Fruit fly (Drosophila melanogaster) whole organism, embryonic: ENCODE results near the gene Exn.

ENCODE experiments used
- Bgb ChIP-seq: fragments of 200-800 bp; sonication (Bioruptor generic); IDR thresholded peaks from 2 replicates; pipeline ENCODE4 v1.3.6; 2022; ENCODE audit warnings: missing biosample characterization, missing genetic modification characterization; ENCODE audit not compliant: partially characterized antibody
- C15 ChIP-seq: fragments of 200-800 bp; sonication (Bioruptor generic); IDR thresholded peaks from 3 replicates; pipeline ENCODE4 v1.3.6; 2022; ENCODE audit warnings: missing biosample characterization, missing genetic modification characterization
- CG10543 ChIP-seq: fragments of 200-800 bp; sonication (Bioruptor generic); optimal IDR thresholded peaks from 3 replicates; lab custom pipeline; 2017; ENCODE audit warnings: missing biosample characterization, mild to moderate bottlenecking, missing genetic modification characterization, moderate library complexity
- CG10979 ChIP-seq: fragments of 200-800 bp; sonication (Bioruptor generic); optimal IDR thresholded peaks from 2 replicates; lab custom pipeline; 2018; ENCODE audit warnings: missing biosample characterization, mild to moderate bottlenecking, missing genetic modification characterization, moderate library complexity
- CG11696 ChIP-seq: fragments of 200-800 bp; sonication (Bioruptor generic); IDR thresholded peaks from 2 replicates; pipeline ENCODE4 v1.3.6; 2022; ENCODE audit warnings: missing biosample characterization, missing genetic modification characterization
- CG12071 ChIP-seq: fragments of 200-800 bp; sonication (Bioruptor generic); optimal IDR thresholded peaks from 3 replicates; lab custom pipeline; 2018; ENCODE audit warnings: missing biosample characterization, mild to moderate bottlenecking, missing genetic modification characterization
- CG1233 ChIP-seq: fragments of 200-800 bp; sonication (Bioruptor generic); optimal IDR thresholded peaks from 4 replicates; lab custom pipeline; 2018; ENCODE audit warnings: missing biosample characterization, mild to moderate bottlenecking, missing genetic modification characterization
- CG13424 ChIP-seq: fragments of 200-800 bp; sonication (Bioruptor generic); optimal IDR thresholded peaks from 2 replicates; lab custom pipeline; 2019; ENCODE audit warnings: missing biosample characterization, mild to moderate bottlenecking, missing genetic modification characterization, moderate library complexity
- CG16813 ChIP-seq: fragments of 200-800 bp; sonication (Bioruptor generic); IDR thresholded peaks from 3 replicates; pipeline ENCODE4 v1.3.6; 2022; ENCODE audit warnings: missing biosample characterization, missing genetic modification characterization; ENCODE audit not compliant: partially characterized antibody
- CG1792 ChIP-seq: fragments of 200-800 bp; sonication (Bioruptor generic); optimal IDR thresholded peaks from 2 replicates; lab custom pipeline; 2016; ENCODE audit warnings: missing biosample characterization, missing genetic modification characterization
- CG18262 ChIP-seq: fragments of 200-800 bp; optimal IDR thresholded peaks from 3 replicates; lab custom pipeline; 2019; ENCODE audit warnings: missing biosample characterization, mild to moderate bottlenecking, missing genetic modification characterization, moderate library complexity
- CG18476 ChIP-seq: fragments of 200-800 bp; sonication (Bioruptor generic); optimal IDR thresholded peaks from 2 replicates; lab custom pipeline; 2016; ENCODE audit warnings: missing biosample characterization, mild to moderate bottlenecking, missing genetic modification characterization
- CG18599 ChIP-seq: fragments of 200-800 bp; sonication (Bioruptor generic); optimal IDR thresholded peaks from 3 replicates; lab custom pipeline; 2017; ENCODE audit warnings: missing biosample characterization, missing genetic modification characterization, mild to moderate bottlenecking, moderate library complexity, missing genetic modification reagents
- CG3065 ChIP-seq: fragments of 200-800 bp; sonication (Bioruptor generic); optimal IDR thresholded peaks from 2 replicates; lab custom pipeline; 2016; ENCODE audit warnings: missing biosample characterization, missing genetic modification characterization
- CG31388 ChIP-seq: fragments of 200-800 bp; sonication (Bioruptor generic); optimal IDR thresholded peaks from 2 replicates; lab custom pipeline; 2016; ENCODE audit warnings: missing biosample characterization, missing genetic modification characterization
- CG7839 ChIP-seq: fragments of 200-800 bp; sonication (Bioruptor generic); optimal IDR thresholded peaks from 3 replicates; lab custom pipeline; 2018; ENCODE audit warnings: missing biosample characterization, mild to moderate bottlenecking, missing genetic modification characterization, moderate library complexity
- CG8478 ChIP-seq: fragments of >200 bp; optimal IDR thresholded peaks from 2 replicates; lab custom pipeline; 2018
- CTCF ChIP-seq: fragments of 200-800 bp; sonication (Bioruptor generic); optimal IDR thresholded peaks from 2 replicates; lab custom pipeline; 2017; ENCODE audit warnings: missing biosample characterization, mild to moderate bottlenecking, missing genetic modification characterization, moderate library complexity
- Dll ChIP-seq: fragments of 200-800 bp; sonication (Bioruptor generic); IDR thresholded peaks from 4 replicates; pipeline ENCODE4 v1.3.6; 2022; ENCODE audit warnings: missing biosample characterization, missing genetic modification characterization; ENCODE audit not compliant: partially characterized antibody
- GATAe ChIP-seq: fragments of 200-800 bp; sonication (Bioruptor generic); conservative IDR thresholded peaks from 2 replicates; pipeline ENCODE4 v1.3.6; 2022; ENCODE audit warnings: missing biosample characterization, missing genetic modification characterization
- HmgD ChIP-seq: fragments of 200-800 bp; sonication (Bioruptor generic); optimal IDR thresholded peaks from 3 replicates; lab custom pipeline; 2016; ENCODE audit warnings: missing biosample characterization, missing genetic modification characterization
- HmgZ ChIP-seq: fragments of 200-800 bp; sonication (Bioruptor generic); optimal IDR thresholded peaks from 2 replicates; lab custom pipeline; 2018; ENCODE audit warnings: missing biosample characterization, mild to moderate bottlenecking, missing genetic modification characterization
- NC2α ChIP-seq: fragments of 200-800 bp; sonication (Bioruptor generic); optimal IDR thresholded peaks from 2 replicates; lab custom pipeline; 2016; ENCODE audit warnings: missing biosample characterization, missing genetic modification characterization
- Nf-YB ChIP-seq: fragments of 200-800 bp; sonication (Bioruptor generic); optimal IDR thresholded peaks from 3 replicates; lab custom pipeline; 2019; ENCODE audit warnings: missing biosample characterization, mild to moderate bottlenecking, missing genetic modification characterization, moderate library complexity
- Sin3A ChIP-seq: fragments of >200 bp; optimal IDR thresholded peaks from 2 replicates; lab custom pipeline; 2018
- TFAM ChIP-seq: fragments of 200-800 bp; sonication (Bioruptor generic); optimal IDR thresholded peaks from 2 replicates; lab custom pipeline; 2017; ENCODE audit warnings: missing biosample characterization, missing genetic modification characterization, inconsistent platforms
- Trl ChIP-seq, 3 experiments: fragments of >200 bp in 2 of 3; fragments of 200-800 bp in 1 of 3; sonication (Bioruptor generic) in 1 of 3; optimal IDR thresholded peaks; 2 replicates in 1 of 3; 3 replicates in 2 of 3; lab custom pipeline; 2016 to 2017; ENCODE audit warnings: missing biosample characterization in 1 of 3, missing genetic modification characterization in 1 of 3
- ab ChIP-seq: fragments of 200-800 bp; sonication (Bioruptor generic); optimal IDR thresholded peaks from 2 replicates; lab custom pipeline; 2016; ENCODE audit warnings: missing biosample characterization, missing genetic modification characterization
- aop ChIP-seq: fragments of 200-800 bp; sonication (Bioruptor generic); IDR thresholded peaks from 2 replicates; pipeline ENCODE4 v1.3.6; 2022; ENCODE audit warnings: missing biosample characterization, missing genetic modification characterization
- ato ChIP-seq: fragments of 200-800 bp; sonication (Bioruptor generic); IDR thresholded peaks from 2 replicates; pipeline ENCODE4 v1.3.6; 2022; ENCODE audit warnings: missing biosample characterization, missing genetic modification characterization; ENCODE audit not compliant: partially characterized antibody
- az2 ChIP-seq: fragments of 200-800 bp; sonication (Bioruptor generic); optimal IDR thresholded peaks from 3 replicates; lab custom pipeline; 2016; ENCODE audit warnings: missing biosample characterization, missing genetic modification characterization
- bcd ChIP-seq: fragments of 200-800 bp; sonication (Bioruptor generic); optimal IDR thresholded peaks from 2 replicates; lab custom pipeline; 2017; ENCODE audit warnings: missing biosample characterization, mild to moderate bottlenecking, missing genetic modification characterization
- br ChIP-seq: fragments of >200 bp; optimal IDR thresholded peaks from 2 replicates; lab custom pipeline; 2017
- chn ChIP-seq: fragments of 200-800 bp; sonication (Bioruptor generic); optimal IDR thresholded peaks from 2 replicates; lab custom pipeline; 2016; ENCODE audit warnings: missing biosample characterization, missing genetic modification characterization
- corto ChIP-seq: fragments of 200-800 bp; sonication (Bioruptor generic); optimal IDR thresholded peaks from 2 replicates; lab custom pipeline; 2016; ENCODE audit warnings: missing biosample characterization, mild to moderate bottlenecking, missing genetic modification characterization, moderate library complexity
- crp ChIP-seq, 2 experiments: fragments of 200-800 bp; sonication (Bioruptor generic); optimal IDR thresholded peaks; 2 replicates in 1 of 2; 3 replicates in 1 of 2; lab custom pipeline; 2017; ENCODE audit warnings: missing biosample characterization in 2 of 2, missing genetic modification characterization in 2 of 2, mild to moderate bottlenecking in 1 of 2, moderate library complexity in 1 of 2
- dati ChIP-seq: fragments of 200-800 bp; sonication (Bioruptor generic); IDR thresholded peaks from 2 replicates; pipeline ENCODE4 v1.3.6; 2022; ENCODE audit warnings: missing biosample characterization, missing genetic modification characterization
- dimm ChIP-seq: fragments of 200-800 bp; sonication (Bioruptor generic); IDR thresholded peaks from 2 replicates; pipeline ENCODE4 v1.3.6; 2022; ENCODE audit warnings: missing biosample characterization, missing genetic modification characterization
- dpn ChIP-seq, 2 experiments: fragments of 200-800 bp; sonication (Bioruptor generic); optimal IDR thresholded peaks; 3 replicates each; lab custom pipeline; 2016; ENCODE audit warnings: missing biosample characterization in 2 of 2, missing genetic modification characterization in 2 of 2
- gce ChIP-seq: fragments of 200-800 bp; sonication (Bioruptor generic); IDR thresholded peaks from 3 replicates; pipeline ENCODE4 v1.3.6; 2022; ENCODE audit warnings: missing biosample characterization, missing genetic modification characterization
- ham ChIP-seq: fragments of 200-800 bp; sonication (Bioruptor generic); IDR thresholded peaks from 2 replicates; pipeline ENCODE4 v1.3.6; 2022; ENCODE audit warnings: missing biosample characterization, missing genetic modification characterization
- jing ChIP-seq: fragments of 200-800 bp; sonication (Bioruptor generic); optimal IDR thresholded peaks from 2 replicates; lab custom pipeline; 2018; ENCODE audit warnings: missing biosample characterization, mild to moderate bottlenecking, missing genetic modification characterization
- lilli ChIP-seq: fragments of 200-800 bp; sonication (Bioruptor generic); optimal IDR thresholded peaks from 3 replicates; lab custom pipeline; 2016; ENCODE audit warnings: missing biosample characterization, missing genetic modification characterization
- psq ChIP-seq: fragments of 200-800 bp; sonication (Bioruptor generic); optimal IDR thresholded peaks from 2 replicates; lab custom pipeline; 2017; ENCODE audit warnings: missing biosample characterization, missing genetic modification characterization
- sisA ChIP-seq: fragments of 200-800 bp; sonication (Bioruptor generic); IDR thresholded peaks from 2 replicates; pipeline ENCODE4 v1.3.6; 2022; ENCODE audit warnings: missing biosample characterization, missing genetic modification characterization
- slp2 ChIP-seq: fragments of 200-800 bp; sonication (Bioruptor generic); optimal IDR thresholded peaks from 2 replicates; lab custom pipeline; 2016; ENCODE audit warnings: missing biosample characterization, missing genetic modification characterization
- tin ChIP-seq: fragments of 200-800 bp; sonication (Bioruptor generic); optimal IDR thresholded peaks from 3 replicates; lab custom pipeline; 2016; ENCODE audit warnings: missing biosample characterization, missing genetic modification characterization
- twi ChIP-seq: fragments of 200-800 bp; optimal IDR thresholded peaks from 2 replicates; lab custom pipeline; 2019; ENCODE audit warnings: missing biosample characterization, mild to moderate bottlenecking, missing genetic modification characterization, moderate library complexity
- tx ChIP-seq: fragments of 200-800 bp; sonication (Bioruptor generic); optimal IDR thresholded peaks from 2 replicates; lab custom pipeline; 2016; ENCODE audit warnings: missing biosample characterization, missing genetic modification characterization
- vfl ChIP-seq: fragments of 200-800 bp; sonication (Bioruptor generic); optimal IDR thresholded peaks from 2 replicates; lab custom pipeline; 2016; ENCODE audit warnings: missing biosample characterization, missing genetic modification characterization
- wek ChIP-seq: fragments of 200-800 bp; sonication (Bioruptor generic); optimal IDR thresholded peaks from 3 replicates; lab custom pipeline; 2018; ENCODE audit warnings: missing biosample characterization, mild to moderate bottlenecking, missing genetic modification characterization, moderate library complexity

The Exn gene

dm6 chr3L:17004218-17004759, 34.5 kb downstream of the Exn start (continued):
- peak; percentile 85 for TF ChIP-seq C15 (GFP tag; lab: Robert Waterston, UW)
- TF ChIP-seq CG18262 (tag; lab: Kevin White, UChicago), result peak; percentile 87
- TF ChIP-seq ab (GFP tag; lab: Kevin White, UChicago), result peak; percentile 54
- TF ChIP-seq TFAM (GFP tag; lab: Kevin White, UChicago), result no peak
- peak; percentile 80 for TF ChIP-seq CG31388 (GFP tag; lab: Kevin White, UChicago)
- peak; percentile 83 for TF ChIP-seq tin
- peak; percentile 73 for TF ChIP-seq dimm (GFP tag; lab: Robert Waterston, UW)
- TF ChIP-seq CG3065 (GFP tag; lab: Kevin White, UChicago), result peak; percentile 60
- peak; percentile 48 for TF ChIP-seq CG1233 (GFP tag; lab: Kevin White, UChicago)
- peak in 1 of 2 experiments; percentile 22 for TF ChIP-seq crp (GFP tag; optimal IDR thresholded peaks at IDR 0.05; lab: Kevin White, UChicago)
- TF ChIP-seq HmgZ, result peak; percentile 80
- no peak for TF ChIP-seq Dll
- no peak for TF ChIP-seq Sin3A (lab: Kevin White, UChicago)
- TF ChIP-seq ham, result peak; percentile 76
- TF ChIP-seq CG10979, result peak; percentile 79
- peak; percentile 88 for TF ChIP-seq sisA
- no peak for TF ChIP-seq psq (GFP tag; lab: Kevin White, UChicago)
- TF ChIP-seq slp2 (GFP tag; lab: Kevin White, UChicago), result peak; percentile 83
- peak; percentile 87 for TF ChIP-seq CG1792 (GFP tag; lab: Kevin White, UChicago)
- TF ChIP-seq Trl (optimal IDR thresholded peaks at IDR 0.05; lab: Kevin White, UChicago), result peak in 1 of 2 experiments; percentile 13
- TF ChIP-seq Trl (GFP tag; optimal IDR thresholded peaks at IDR 0.05; lab: Kevin White, UChicago), result peak; percentile 88
- TF ChIP-seq chn (GFP tag; lab: Kevin White, UChicago), result peak; percentile 87
- no peak for TF ChIP-seq aop
- peak; percentile 89 for TF ChIP-seq bcd
- peak; percentile 37 for TF ChIP-seq NC2α (GFP tag; lab: Kevin White, UChicago)
- peak; percentile 50 for TF ChIP-seq CTCF (GFP tag; lab: Kevin White, UChicago)
- TF ChIP-seq az2 (GFP tag; lab: Kevin White, UChicago), result peak; percentile 82
- peak; percentile 91 for TF ChIP-seq CG18599
- peak; percentile 88 for TF ChIP-seq lilli (GFP tag; lab: Kevin White, UChicago)
- peak; percentile 60; the same call in 1 of the 3 replicates for TF ChIP-seq gce (GFP tag; lab: Robert Waterston, UW)
- TF ChIP-seq CG10543 (GFP tag; lab: Kevin White, UChicago), result peak; percentile 67
- TF ChIP-seq corto (GFP tag; lab: Kevin White, UChicago), result no peak
- no peak for TF ChIP-seq CG8478
- peak; percentile 38 for TF ChIP-seq wek
- peak; percentile 88 to 90 for TF ChIP-seq dpn (GFP tag; optimal IDR thresholded peaks at IDR 0.05; lab: Kevin White, UChicago)
- TF ChIP-seq CG7839 (tag; lab: Kevin White, UChicago), result peak; percentile 93
- no peak for TF ChIP-seq br (lab: Kevin White, UChicago)
- peak; percentile 68 for TF ChIP-seq CG18476 (GFP tag; lab: Kevin White, UChicago)
- peak; percentile 67 for TF ChIP-seq twi (tag; lab: Kevin White, UChicago)
- TF ChIP-seq ato (GFP tag; lab: Robert Waterston, UW), result no peak
- peak; percentile 44; the same call in 1 of the 2 replicates for TF ChIP-seq CG11696 (GFP tag; lab: Robert Waterston, UW)
- peak; percentile 79 for TF ChIP-seq jing (GFP tag; lab: Kevin White, UChicago)
- TF ChIP-seq Nf-YB (GFP tag; lab: Kevin White, UChicago), result peak; percentile 76
- TF ChIP-seq CG13424 (tag; lab: Kevin White, UChicago), result peak; percentile 87
- TF ChIP-seq CG16813 (GFP tag; lab: Robert Waterston, UW), result no peak
- TF ChIP-seq dati, result peak; percentile 48; the same call in 1 of the 2 replicates
- peak; percentile 86 for TF ChIP-seq tx (GFP tag; lab: Kevin White, UChicago)
- peak; percentile 78 for TF ChIP-seq GATAe
- peak; percentile 78 for TF ChIP-seq HmgD (GFP tag; lab: Kevin White, UChicago)
- TF ChIP-seq Bgb (GFP tag; lab: Robert Waterston, UW), result no peak
- TF ChIP-seq vfl (GFP tag; lab: Kevin White, UChicago), result peak; percentile 81
- TF ChIP-seq CG12071, result peak; percentile 72
